Fruit fly (Drosophila melanogaster) whole organism, embryonic: ENCODE measurements around the gene LManIV.
A peak's percentile ranks its signal among the peaks of the same experiment; 100 is the strongest.

ENCODE experiments used
- B-H2 ChIP-seq: fragments of 200-800 bp; sonication (Bioruptor generic); optimal IDR thresholded peaks from 2 replicates; lab custom pipeline; 2018; ENCODE audit warnings: missing biosample characterization, mild to moderate bottlenecking, missing genetic modification characterization
- CG10209 ChIP-seq: fragments of 200-800 bp; sonication (Bioruptor generic); optimal IDR thresholded peaks from 3 replicates; lab custom pipeline; 2017; ENCODE audit warnings: missing biosample characterization, mild to moderate bottlenecking, missing genetic modification characterization, missing genetic modification reagents
- CG10274 ChIP-seq: fragments of 200-800 bp; sonication (Bioruptor generic); optimal IDR thresholded peaks from 3 replicates; lab custom pipeline; 2017; ENCODE audit warnings: missing biosample characterization, mild to moderate bottlenecking, missing genetic modification characterization
- CG12769 ChIP-seq: fragments of 200-800 bp; sonication (Bioruptor generic); optimal IDR thresholded peaks from 2 replicates; lab custom pipeline; 2019; ENCODE audit warnings: missing biosample characterization, mild to moderate bottlenecking, missing genetic modification characterization, moderate library complexity
- CG12942 ChIP-seq: fragments of 200-800 bp; sonication (Bioruptor generic); optimal IDR thresholded peaks from 3 replicates; lab custom pipeline; 2016; ENCODE audit warnings: missing biosample characterization, missing genetic modification characterization
- CG13296 ChIP-seq: fragments of 200-800 bp; sonication (Bioruptor generic); optimal IDR thresholded peaks from 3 replicates; lab custom pipeline; 2018; ENCODE audit warnings: missing biosample characterization, mild to moderate bottlenecking, missing genetic modification characterization
- CG13624 ChIP-seq: fragments of 200-800 bp; sonication (Bioruptor generic); optimal IDR thresholded peaks from 2 replicates; lab custom pipeline; 2016; ENCODE audit warnings: missing biosample characterization, missing genetic modification characterization
- CG15073 ChIP-seq: fragments of 200-800 bp; sonication (Bioruptor generic); optimal IDR thresholded peaks from 2 replicates; lab custom pipeline; 2016; ENCODE audit warnings: missing biosample characterization, missing genetic modification characterization
- CG15601 ChIP-seq: fragments of 200-800 bp; sonication (Bioruptor generic); optimal IDR thresholded peaks from 3 replicates; lab custom pipeline; 2019; ENCODE audit warnings: missing biosample characterization, mild to moderate bottlenecking, missing genetic modification characterization, moderate library complexity
- CG17912 ChIP-seq: fragments of 200-800 bp; sonication (Bioruptor generic); optimal IDR thresholded peaks from 2 replicates; lab custom pipeline; 2018; ENCODE audit warnings: missing biosample characterization, mild to moderate bottlenecking, missing genetic modification characterization
- CG18262 ChIP-seq: fragments of 200-800 bp; optimal IDR thresholded peaks from 3 replicates; lab custom pipeline; 2019; ENCODE audit warnings: missing biosample characterization, mild to moderate bottlenecking, missing genetic modification characterization, moderate library complexity
- CG4360 ChIP-seq: fragments of 200-800 bp; sonication (Bioruptor generic); IDR thresholded peaks from 2 replicates; pipeline ENCODE4 v1.3.6; 2022; ENCODE audit warnings: missing biosample characterization, missing genetic modification characterization
- CG4820 ChIP-seq: fragments of 200-800 bp; sonication (Bioruptor generic); optimal IDR thresholded peaks from 3 replicates; lab custom pipeline; 2016; ENCODE audit warnings: missing biosample characterization, missing genetic modification characterization
- CG6175 ChIP-seq: fragments of 200-800 bp; sonication (Bioruptor generic); IDR thresholded peaks from 3 replicates; pipeline ENCODE4 v1.3.6; 2022; ENCODE audit warnings: missing biosample characterization, missing genetic modification characterization
- CG6254 ChIP-seq: fragments of 200-800 bp; sonication (Bioruptor generic); optimal IDR thresholded peaks from 3 replicates; lab custom pipeline; 2017; ENCODE audit warnings: mild to moderate bottlenecking, missing biosample characterization, missing genetic modification reagents, missing genetic modification characterization
- CG6654 ChIP-seq: fragments of 200-800 bp; sonication (Bioruptor generic); optimal IDR thresholded peaks from 2 replicates; lab custom pipeline; 2017; ENCODE audit warnings: missing biosample characterization, mild to moderate bottlenecking, missing genetic modification characterization
- CG6854 ChIP-seq: fragments of 200-800 bp; sonication (Bioruptor generic); optimal IDR thresholded peaks from 3 replicates; lab custom pipeline; 2017; ENCODE audit warnings: missing biosample characterization, mild to moderate bottlenecking, missing genetic modification characterization
- CG7556 ChIP-seq: fragments of 200-800 bp; sonication (Bioruptor generic); optimal IDR thresholded peaks from 2 replicates; lab custom pipeline; 2017; ENCODE audit warnings: missing biosample characterization, mild to moderate bottlenecking, missing genetic modification characterization
- CG8290 ChIP-seq, 3 experiments: fragments of 200-800 bp; sonication (Bioruptor generic); optimal IDR thresholded peaks; 2 replicates each; lab custom pipeline; 2016 to 2019; ENCODE audit warnings: missing biosample characterization in 3 of 3, missing genetic modification characterization in 3 of 3, mild to moderate bottlenecking in 2 of 3, moderate library complexity in 1 of 3
- CG9932 ChIP-seq: fragments of 200-800 bp; sonication (Bioruptor generic); IDR thresholded peaks from 2 replicates; pipeline ENCODE4 v1.3.6; 2022; ENCODE audit warnings: missing biosample characterization, missing genetic modification characterization
- Chrac-16 ChIP-seq: fragments of 200-800 bp; sonication (Bioruptor generic); optimal IDR thresholded peaks from 3 replicates; lab custom pipeline; 2016; ENCODE audit warnings: missing biosample characterization, missing genetic modification characterization
- D ChIP-seq, 2 experiments: fragments of 200-800 bp in 1 of 2; fragments of >200 bp in 1 of 2; sonication (Bioruptor generic) in 1 of 2; optimal IDR thresholded peaks; 2 replicates in 1 of 2; 3 replicates in 1 of 2; lab custom pipeline; 2017; ENCODE audit warnings: mild to moderate bottlenecking in 1 of 2, missing biosample characterization in 1 of 2, missing genetic modification characterization in 1 of 2, missing genetic modification reagents in 1 of 2
- Dek ChIP-seq: fragments of 200-800 bp; sonication (Bioruptor generic); optimal IDR thresholded peaks from 3 replicates; lab custom pipeline; 2019; ENCODE audit warnings: missing biosample characterization, mild to moderate bottlenecking, missing genetic modification characterization, moderate library complexity
- Gsc ChIP-seq: fragments of 200-800 bp; sonication (Bioruptor generic); IDR thresholded peaks from 2 replicates; pipeline ENCODE4 v1.3.6; 2022; ENCODE audit warnings: missing biosample characterization, missing genetic modification characterization
- Lhr ChIP-seq: fragments of 200-800 bp; sonication (Bioruptor generic); optimal IDR thresholded peaks from 3 replicates; lab custom pipeline; 2017; ENCODE audit warnings: mild to moderate bottlenecking, missing biosample characterization, missing genetic modification reagents, missing genetic modification characterization
- Mad ChIP-seq: fragments of 200-800 bp; sonication (Bioruptor generic); optimal IDR thresholded peaks from 2 replicates; lab custom pipeline; 2016; ENCODE audit warnings: missing biosample characterization, missing genetic modification characterization
- Med ChIP-seq: fragments of 200-800 bp; sonication (Bioruptor generic); peaks from one replicate; lab custom pipeline; 2016; ENCODE audit warnings: missing biosample characterization, missing genetic modification characterization, mild to moderate bottlenecking, inconsistent platforms, moderate library complexity
- Nf-YA ChIP-seq: fragments of 200-800 bp; sonication (Bioruptor generic); IDR thresholded peaks from 2 replicates; pipeline ENCODE4 v1.3.6; 2022; ENCODE audit warnings: missing biosample characterization, missing genetic modification characterization
- NfI ChIP-seq: fragments of 200-800 bp; sonication (Bioruptor generic); optimal IDR thresholded peaks from 3 replicates; lab custom pipeline; 2018; ENCODE audit warnings: missing biosample characterization, mild to moderate bottlenecking, missing genetic modification characterization, moderate library complexity
- Taf1 ChIP-seq: fragments of 200-800 bp; sonication (Bioruptor generic); IDR thresholded peaks from 2 replicates; pipeline ENCODE4 v1.3.6; 2022; ENCODE audit warnings: missing biosample characterization, missing genetic modification characterization
- Vsx1 ChIP-seq: fragments of 200-800 bp; sonication (Bioruptor generic); optimal IDR thresholded peaks from 2 replicates; lab custom pipeline; 2017; ENCODE audit warnings: missing biosample characterization, mild to moderate bottlenecking, missing genetic modification characterization, missing genetic modification reagents
- Xrp1 ChIP-seq: fragments of 200-800 bp; sonication (Bioruptor generic); IDR thresholded peaks from 2 replicates; pipeline ENCODE4 v1.3.6; 2022; ENCODE audit warnings: missing biosample characterization, missing genetic modification characterization
- YL-1 ChIP-seq: fragments of 200-800 bp; sonication (Bioruptor generic); optimal IDR thresholded peaks from 3 replicates; lab custom pipeline; 2017; ENCODE audit warnings: missing biosample characterization, mild to moderate bottlenecking, missing genetic modification characterization
- abd-A ChIP-seq: fragments of 200-800 bp; sonication (Bioruptor generic); optimal IDR thresholded peaks from 3 replicates; lab custom pipeline; 2019; ENCODE audit warnings: missing biosample characterization, mild to moderate bottlenecking, missing genetic modification characterization, moderate library complexity
- cato ChIP-seq: fragments of 200-800 bp; sonication (Bioruptor generic); optimal IDR thresholded peaks from 2 replicates; lab custom pipeline; 2016; ENCODE audit warnings: missing biosample characterization, missing genetic modification characterization, borderline replicate concordance
- cg ChIP-seq: fragments of 200-800 bp; sonication (Bioruptor generic); optimal IDR thresholded peaks from 3 replicates; lab custom pipeline; 2019; ENCODE audit warnings: missing biosample characterization, mild to moderate bottlenecking, missing genetic modification characterization, moderate library complexity
- chinmo ChIP-seq: fragments of 200-800 bp; sonication (Bioruptor generic); IDR thresholded peaks from 4 replicates; pipeline ENCODE4 v1.3.6; 2022; ENCODE audit warnings: missing biosample characterization, missing genetic modification characterization; ENCODE audit not compliant: partially characterized antibody
- croc ChIP-seq: fragments of 200-800 bp; sonication (Bioruptor generic); conservative IDR thresholded peaks from 3 replicates; pipeline ENCODE4 v1.3.6; 2022; ENCODE audit warnings: missing biosample characterization, missing genetic modification characterization
- da ChIP-seq: fragments of 200-800 bp; sonication (Bioruptor generic); optimal IDR thresholded peaks from 2 replicates; lab custom pipeline; 2016; ENCODE audit warnings: missing biosample characterization, missing genetic modification characterization
- dm ChIP-seq: fragments of 200-800 bp; sonication (Bioruptor generic); optimal IDR thresholded peaks from 3 replicates; lab custom pipeline; 2016; ENCODE audit warnings: missing biosample characterization, missing genetic modification characterization
- emc ChIP-seq: fragments of 200-800 bp; sonication (Bioruptor generic); optimal IDR thresholded peaks from 2 replicates; lab custom pipeline; 2016; ENCODE audit warnings: missing biosample characterization, missing genetic modification characterization
- esg ChIP-seq: fragments of 200-800 bp; sonication (Bioruptor generic); conservative IDR thresholded peaks from 2 replicates; pipeline ENCODE4 v1.3.6; 2022; ENCODE audit warnings: missing biosample characterization, missing genetic modification characterization
- exex ChIP-seq: fragments of 200-800 bp; sonication (Bioruptor generic); optimal IDR thresholded peaks from 4 replicates; lab custom pipeline; 2018; ENCODE audit warnings: missing biosample characterization, mild to moderate bottlenecking, missing genetic modification characterization, moderate library complexity
- gt ChIP-seq: fragments of 200-800 bp; sonication (Bioruptor generic); IDR thresholded peaks from 2 replicates; pipeline ENCODE4 v1.3.6; 2022; ENCODE audit warnings: missing biosample characterization, missing genetic modification characterization
- nau ChIP-seq: fragments of 200-800 bp; sonication (Bioruptor generic); optimal IDR thresholded peaks from 3 replicates; lab custom pipeline; 2017; ENCODE audit warnings: missing biosample characterization, mild to moderate bottlenecking, missing genetic modification characterization, missing genetic modification reagents
- oc ChIP-seq: fragments of 200-800 bp; sonication (Bioruptor generic); optimal IDR thresholded peaks from 2 replicates; lab custom pipeline; 2018; ENCODE audit warnings: missing biosample characterization, mild to moderate bottlenecking, missing genetic modification characterization, moderate library complexity
- prd ChIP-seq, 3 experiments: fragments of >200 bp in 2 of 3; fragments of 200-800 bp in 1 of 3; sonication (Bioruptor generic) in 1 of 3; optimal IDR thresholded peaks in 2 of 3; IDR thresholded peaks in 1 of 3; 2 replicates in 2 of 3; 3 replicates in 1 of 3; pipeline versions ENCODE4 v1.3.6 to Lab custom; 2017 to 2022; ENCODE audit warnings: missing biosample characterization in 1 of 3, missing genetic modification characterization in 1 of 3
- sens ChIP-seq: fragments of 200-800 bp; sonication (Bioruptor generic); peaks from one replicate; lab custom pipeline; 2016; ENCODE audit warnings: missing biosample characterization, missing genetic modification characterization
- so ChIP-seq: fragments of 200-800 bp; sonication (Bioruptor generic); IDR thresholded peaks from 3 replicates; pipeline ENCODE4 v1.3.6; 2022; ENCODE audit warnings: missing biosample characterization, missing genetic modification characterization
- twi ChIP-seq: fragments of 200-800 bp; optimal IDR thresholded peaks from 2 replicates; lab custom pipeline; 2019; ENCODE audit warnings: missing biosample characterization, mild to moderate bottlenecking, missing genetic modification characterization, moderate library complexity

LManIV gene

DNA sequence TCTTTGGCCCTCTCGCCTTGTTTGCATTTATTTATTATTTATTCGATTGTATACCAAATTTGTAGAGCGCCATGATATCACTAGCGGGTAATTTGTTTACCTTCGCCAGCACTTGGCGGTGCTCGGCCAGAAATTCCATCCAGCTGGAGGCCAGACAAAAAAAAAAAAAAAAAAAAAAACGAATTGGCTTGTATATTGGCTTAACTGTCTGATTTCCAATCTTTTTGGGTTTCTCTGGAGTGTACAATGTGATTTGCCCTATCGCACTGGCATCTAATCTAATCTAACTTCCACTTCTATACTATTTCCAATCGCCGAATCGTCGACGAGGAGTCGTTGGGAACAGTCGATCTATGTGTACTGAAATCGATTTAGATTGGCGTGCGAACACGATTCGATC, 52.4 kb downstream of the LManIV start (continued):
- TF ChIP-seq CG10209 (GFP tag; lab: Kevin White, UChicago) (no peak), da (GFP tag; lab: Kevin White, UChicago) (no peak), CG6175 (GFP tag; lab: Robert Waterston, UW) (no peak), croc (GFP tag; lab: Robert Waterston, UW) (no peak), D (optimal IDR thresholded peaks at IDR 0.05; lab: Kevin White, UChicago) (no peak), D (GFP tag; optimal IDR thresholded peaks at IDR 0.05; lab: Kevin White, UChicago) (no peak), cg (GFP tag; lab: Kevin White, UChicago) (no peak), CG15601 (tag; lab: Kevin White, UChicago) (no peak), CG6654 (GFP tag; lab: Kevin White, UChicago) (no peak), YL-1 (GFP tag; lab: Kevin White, UChicago) (no peak), CG7556 (GFP tag; lab: Kevin White, UChicago) (no peak), CG15073 (no peak), Lhr (no peak), chinmo (GFP tag; lab: Robert Waterston, UW) (0 out of 4 replicates have a peak, but pooled peaks have one; percentile 11), gt (GFP tag; lab: Robert Waterston, UW) (no peak), CG13624 (GFP tag; lab: Kevin White, UChicago) (no peak), Xrp1 (GFP tag; lab: Robert Waterston, UW) (no peak), CG6254 (no peak), Dek (tag; lab: Kevin White, UChicago) (no peak), CG4820 (no peak), esg (GFP tag; lab: Robert Waterston, UW) (no peak), Chrac-16 (GFP tag; lab: Kevin White, UChicago) (no peak), CG12942 (GFP tag; lab: Kevin White, UChicago) (no peak), CG17912 (GFP tag; lab: Kevin White, UChicago) (no peak), prd (optimal IDR thresholded peaks at IDR 0.05; lab: Kevin White, UChicago) (no peak), prd (GFP tag; IDR thresholded peaks at IDR 0.05; lab: Robert Waterston, UW) (no peak), CG10274 (GFP tag; lab: Kevin White, UChicago) (peak; percentile 12), dm (GFP tag; lab: Kevin White, UChicago) (no peak), nau (GFP tag; lab: Kevin White, UChicago) (no peak), Vsx1 (GFP tag; lab: Kevin White, UChicago) (peak; percentile 81), CG12769 (tag; lab: Kevin White, UChicago) (peak; percentile 59), Mad (no peak), CG6854 (GFP tag; lab: Kevin White, UChicago) (peak; percentile 30), NfI (GFP tag; lab: Kevin White, UChicago) (peak; percentile 9), oc (tag; lab: Kevin White, UChicago) (no peak), Med (GFP tag; lab: Kevin White, UChicago) (peak; percentile 54), Gsc (GFP tag; lab: Robert Waterston, UW) (no peak), CG9932 (GFP tag; lab: Robert Waterston, UW) (0 out of 2 replicates have a peak, but pooled peaks have one; percentile 11), CG8290 (GFP tag; optimal IDR thresholded peaks at IDR 0.05; lab: Kevin White, UChicago) (no peak), CG8290 (tag; optimal IDR thresholded peaks at IDR 0.05; lab: Kevin White, UChicago) (no peak), so (no peak), twi (tag; lab: Kevin White, UChicago) (no peak), CG4360 (no peak), CG18262 (tag; lab: Kevin White, UChicago) (no peak), CG13296 (GFP tag; lab: Kevin White, UChicago) (peak; percentile 4), Nf-YA (GFP tag; lab: Robert Waterston, UW) (no peak), cato (GFP tag; lab: Kevin White, UChicago) (no peak), B-H2 (GFP tag; lab: Kevin White, UChicago) (peak; percentile 9), emc (no peak), exex (peak; percentile 96), Taf1 (GFP tag; lab: Robert Waterston, UW) (no peak), sens (peak; percentile 68), abd-A (no peak)
